Fruit fly (Drosophila melanogaster) whole organism, pupa: ENCODE data around the gene Tps1.

Experiments used
- CG10348 ChIP-seq: fragments of 200-800 bp; sonication (Bioruptor generic); IDR thresholded peaks from 2 replicates; pipeline ENCODE4 v1.3.6; 2022; ENCODE audit warnings: missing biosample characterization, missing genetic modification characterization
- CG12605 ChIP-seq: fragments of 200-800 bp; sonication (Bioruptor generic); IDR thresholded peaks from 2 replicates; pipeline ENCODE4 v1.3.6; 2022; ENCODE audit warnings: missing biosample characterization, missing genetic modification characterization
- CG13204 ChIP-seq: fragments of 200-800 bp; sonication (Bioruptor generic); optimal IDR thresholded peaks from 2 replicates; lab custom pipeline; 2018; ENCODE audit warnings: missing biosample characterization, mild to moderate bottlenecking, missing genetic modification characterization, moderate library complexity
- CG14655 ChIP-seq: fragments of 200-800 bp; sonication (Bioruptor generic); optimal IDR thresholded peaks from 3 replicates; lab custom pipeline; 2017; ENCODE audit warnings: mild to moderate bottlenecking, missing biosample characterization, missing genetic modification reagents, missing genetic modification characterization
- CG15710 ChIP-seq: fragments of 200-800 bp; sonication (Bioruptor generic); optimal IDR thresholded peaks from 2 replicates; lab custom pipeline; 2018; ENCODE audit warnings: missing biosample characterization, mild to moderate bottlenecking, missing genetic modification characterization, moderate library complexity
- CG17806 ChIP-seq: fragments of 200-800 bp; sonication (Bioruptor generic); optimal IDR thresholded peaks from 2 replicates; lab custom pipeline; 2018; ENCODE audit warnings: missing biosample characterization, mild to moderate bottlenecking, missing genetic modification characterization, moderate library complexity
- CG32121 ChIP-seq: fragments of 200-800 bp; sonication (Bioruptor generic); IDR thresholded peaks from 2 replicates; pipeline ENCODE4 v1.3.6; 2022; ENCODE audit warnings: missing biosample characterization, missing genetic modification characterization
- CG34367 ChIP-seq: fragments of 200-800 bp; sonication (Bioruptor generic); optimal IDR thresholded peaks from 2 replicates; lab custom pipeline; 2018; ENCODE audit warnings: missing biosample characterization, mild to moderate bottlenecking, missing genetic modification characterization
- CG4496 ChIP-seq: fragments of 200-800 bp; sonication (Bioruptor generic); IDR thresholded peaks from 3 replicates; pipeline ENCODE4 v1.3.6; 2022; ENCODE audit warnings: missing biosample characterization, missing genetic modification characterization
- CG8159 ChIP-seq: fragments of 200-800 bp; sonication (Bioruptor generic); optimal IDR thresholded peaks from 3 replicates; lab custom pipeline; 2018; ENCODE audit warnings: missing biosample characterization, mild to moderate bottlenecking, missing genetic modification characterization, moderate library complexity
- CG8301 ChIP-seq: fragments of 200-800 bp; sonication (Bioruptor generic); optimal IDR thresholded peaks from 2 replicates; lab custom pipeline; 2018; ENCODE audit warnings: missing biosample characterization, mild to moderate bottlenecking, missing genetic modification characterization
- CG9948 ChIP-seq: fragments of 200-800 bp; sonication (Bioruptor generic); optimal IDR thresholded peaks from 2 replicates; lab custom pipeline; 2018; ENCODE audit warnings: missing biosample characterization, mild to moderate bottlenecking, missing genetic modification characterization, moderate library complexity
- D1 ChIP-seq: fragments of 200-800 bp; sonication (Bioruptor generic); optimal IDR thresholded peaks from 2 replicates; lab custom pipeline; 2018; ENCODE audit warnings: missing biosample characterization, mild to moderate bottlenecking, missing genetic modification characterization, moderate library complexity
- EcR ChIP-seq: fragments of 200-800 bp; sonication (Bioruptor generic); optimal IDR thresholded peaks from 3 replicates; lab custom pipeline; 2019; ENCODE audit warnings: missing biosample characterization, missing genetic modification characterization, mild to moderate bottlenecking, moderate library complexity, missing genetic modification reagents
- Ets98B ChIP-seq: fragments of 200-800 bp; sonication (Bioruptor generic); IDR thresholded peaks from 2 replicates; pipeline ENCODE4 v1.3.6; 2022; ENCODE audit warnings: missing biosample characterization, missing genetic modification characterization
- Pif1A ChIP-seq: fragments of 200-800 bp; sonication (Bioruptor generic); optimal IDR thresholded peaks from 3 replicates; lab custom pipeline; 2016; ENCODE audit warnings: missing biosample characterization, missing genetic modification characterization
- Pif1B ChIP-seq: fragments of 200-800 bp; sonication (Bioruptor generic); optimal IDR thresholded peaks from 3 replicates; lab custom pipeline; 2016; ENCODE audit warnings: missing biosample characterization, missing genetic modification characterization
- Snoo ChIP-seq: fragments of 200-800 bp; sonication (Bioruptor generic); optimal IDR thresholded peaks from 3 replicates; lab custom pipeline; 2017; ENCODE audit warnings: missing biosample characterization, mild to moderate bottlenecking, missing genetic modification characterization, inconsistent platforms
- fd96Ca ChIP-seq: fragments of 200-800 bp; sonication (Bioruptor generic); IDR thresholded peaks from 3 replicates; pipeline ENCODE4 v1.3.6; 2022; ENCODE audit warnings: missing biosample characterization, missing genetic modification characterization
- gl ChIP-seq: fragments of 200-800 bp; sonication (Bioruptor generic); optimal IDR thresholded peaks from 2 replicates; lab custom pipeline; 2018; ENCODE audit warnings: missing biosample characterization, mild to moderate bottlenecking, missing genetic modification characterization
- rn ChIP-seq: fragments of 200-800 bp; sonication (Bioruptor generic); IDR thresholded peaks from 2 replicates; pipeline ENCODE4 v1.3.6; 2022; ENCODE audit warnings: missing biosample characterization, missing genetic modification characterization

Tps1 gene

DNA sequence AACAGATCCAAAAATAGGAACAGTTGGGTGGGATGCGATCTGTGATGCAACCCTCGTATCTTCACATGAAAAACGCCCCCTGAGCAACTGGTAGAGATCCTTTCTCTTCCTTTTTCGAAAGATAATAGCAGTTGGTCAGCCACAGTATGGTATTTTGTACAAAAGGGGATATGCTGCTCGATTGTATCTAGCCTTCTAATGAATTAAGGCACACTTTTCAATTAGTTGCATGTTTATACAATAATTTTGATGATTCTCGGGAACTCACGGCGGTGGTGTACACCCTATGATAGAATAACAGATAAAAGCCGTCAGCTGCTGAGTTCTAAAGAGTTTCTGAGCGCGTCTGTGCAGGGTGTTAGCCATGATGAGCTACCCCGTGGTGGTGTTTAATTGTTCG lies 38.5 kb upstream of the Tps1 start:
- TF ChIP-seq EcR (GFP tag; lab: Kevin White, UChicago) (no peak), CG13204 (no peak), fd96Ca (no peak), gl (tag; lab: Kevin White, UChicago) (no peak)

DNA sequence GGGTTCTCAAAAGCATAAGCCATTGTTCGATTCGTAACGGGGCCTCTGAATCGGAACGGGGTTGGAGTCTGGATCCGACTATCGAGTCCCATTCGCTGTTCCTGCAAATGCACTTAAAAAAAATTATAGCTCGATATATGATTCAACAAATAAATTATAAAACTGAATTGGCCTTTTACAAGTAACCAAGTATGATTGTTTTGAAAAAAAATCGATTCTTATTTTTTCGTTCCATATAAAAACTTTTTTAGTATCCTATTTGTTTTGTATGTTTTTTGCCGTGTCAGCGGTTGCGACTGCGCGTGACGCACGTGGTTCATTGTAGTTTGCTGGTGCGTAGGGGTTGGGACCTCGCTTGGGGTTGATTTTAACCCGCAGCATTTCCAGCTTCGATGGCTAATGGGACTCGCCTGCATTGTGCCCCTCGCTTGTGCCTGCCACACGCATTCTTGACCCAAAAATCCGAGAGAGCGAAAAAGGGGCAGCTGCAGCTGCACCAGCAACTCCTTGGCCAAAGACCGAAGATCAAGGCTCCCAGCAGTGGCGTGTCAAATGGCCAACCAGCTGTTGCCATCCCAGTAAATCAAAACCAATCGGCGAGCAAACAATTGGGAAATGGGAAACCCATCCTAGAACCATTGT lies 37.3 kb upstream of the Tps1 start:
- no peak for TF ChIP-seq fd96Ca
- no peak for TF ChIP-seq Pif1A (GFP tag; lab: Kevin White, UChicago)
- peak; percentile 63 for TF ChIP-seq CG8159 (tag; lab: Kevin White, UChicago)
- TF ChIP-seq rn (GFP tag; lab: Robert Waterston, UW) = no peak
- TF ChIP-seq CG15710 (tag; lab: Kevin White, UChicago) = peak; percentile 51
- TF ChIP-seq CG8301 = peak; percentile 14
- TF ChIP-seq CG9948 (tag; lab: Kevin White, UChicago) = peak; percentile 29
- peak; percentile 12 for TF ChIP-seq CG14655
- TF ChIP-seq Snoo (tag; lab: Kevin White, UChicago) = no peak
- no peak for TF ChIP-seq Pif1B (GFP tag; lab: Kevin White, UChicago)
- peak; percentile 46 for TF ChIP-seq CG17806 (tag; lab: Kevin White, UChicago)
- TF ChIP-seq CG4496 (GFP tag; lab: Robert Waterston, UW) = no peak
- TF ChIP-seq CG34367 (tag; lab: Kevin White, UChicago) = peak; percentile 19
- TF ChIP-seq, all 21 proteins: peak for 7

DNA sequence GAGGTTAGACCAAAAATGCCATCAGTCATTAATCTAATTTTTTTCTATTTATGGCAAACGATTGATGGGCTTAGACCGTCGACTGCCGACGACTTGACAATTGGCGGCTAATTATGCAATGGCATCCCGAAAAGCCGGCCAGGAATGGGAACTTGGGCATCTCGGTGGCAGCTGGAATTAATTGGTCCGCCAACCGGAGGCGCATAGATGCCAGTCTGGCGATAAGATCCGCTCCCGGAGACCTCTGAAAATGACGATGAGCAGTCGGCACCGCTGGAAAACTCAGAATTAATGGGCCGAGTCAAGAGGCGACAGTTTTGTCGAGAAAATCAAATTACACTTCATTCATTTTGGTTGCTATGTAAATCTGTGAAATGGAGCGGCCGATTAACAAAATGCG lies 35.5 kb upstream of the Tps1 start, which contains the start of gene CG15429:
Gene CG15429, plus strand, starts transcription at position 301 of the 400 bp plus-strand sequence.
- no peak for TF ChIP-seq Snoo (tag; lab: Kevin White, UChicago)
- no peak for TF ChIP-seq CG9948 (tag; lab: Kevin White, UChicago)
- TF ChIP-seq CG12605 (GFP tag; lab: Robert Waterston, UW) = no peak
- TF ChIP-seq CG15710 (tag; lab: Kevin White, UChicago) = no peak
- no peak for TF ChIP-seq rn (GFP tag; lab: Robert Waterston, UW)
- TF ChIP-seq CG17806 (tag; lab: Kevin White, UChicago) = no peak
- TF ChIP-seq CG8159 (tag; lab: Kevin White, UChicago) = no peak
- TF ChIP-seq Pif1B (GFP tag; lab: Kevin White, UChicago) = no peak
- TF ChIP-seq fd96Ca = no peak
- no peak for TF ChIP-seq D1 (tag; lab: Kevin White, UChicago)
- no peak for TF ChIP-seq EcR (GFP tag; lab: Kevin White, UChicago)

DNA sequence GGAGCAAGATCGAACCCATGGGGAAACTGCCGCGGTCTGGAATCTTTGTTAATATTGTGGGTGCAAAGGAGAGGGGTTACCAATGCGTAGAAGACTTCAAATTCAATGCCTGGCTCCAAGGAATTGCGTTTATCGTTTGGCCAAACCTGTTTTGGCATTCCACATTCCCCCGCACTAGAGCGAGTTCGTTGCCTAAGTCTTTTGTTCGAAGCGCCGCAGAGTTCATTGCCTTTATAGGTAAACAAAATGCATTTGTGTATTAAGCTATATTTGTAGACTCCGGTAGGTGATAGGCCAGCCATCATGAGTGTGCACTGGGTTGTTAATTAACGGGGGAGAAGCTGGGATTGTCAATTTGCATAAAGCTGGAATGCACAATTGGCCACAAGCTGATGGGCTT lies 33.1 kb upstream of the Tps1 start:
- TF ChIP-seq EcR (GFP tag; lab: Kevin White, UChicago) = peak; percentile 93
- TF ChIP-seq CG13204 = no peak
- TF ChIP-seq, all 21 proteins: peak for 1

DNA sequence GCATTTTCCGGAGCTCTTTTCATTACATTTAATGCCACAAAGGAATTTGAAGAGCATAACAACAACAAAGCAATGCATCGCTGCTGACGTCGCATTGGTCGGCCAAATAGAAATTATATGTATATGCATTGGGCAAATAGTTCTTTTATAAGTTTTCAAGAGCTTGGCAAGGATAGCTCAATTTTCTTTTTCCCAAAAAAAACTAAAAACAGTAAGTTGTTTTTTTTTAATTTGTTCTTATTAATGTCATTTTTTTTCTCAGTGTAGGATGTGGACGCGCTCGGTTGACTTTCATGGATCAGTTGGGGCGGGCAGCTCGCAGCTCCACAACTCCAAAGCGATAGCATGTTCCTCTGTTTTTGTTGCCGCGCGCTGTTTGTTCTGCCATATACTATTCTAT lies 29.0 kb upstream of the Tps1 start:
- TF ChIP-seq EcR (GFP tag; lab: Kevin White, UChicago) = no peak
- TF ChIP-seq CG32121 (GFP tag; lab: Robert Waterston, UW) = no peak; the same call in 1 of the 2 replicates
- TF ChIP-seq CG9948 (tag; lab: Kevin White, UChicago) = peak; percentile 5
- peak; percentile 68 for TF ChIP-seq Pif1A (GFP tag; lab: Kevin White, UChicago)
- no peak for TF ChIP-seq gl (tag; lab: Kevin White, UChicago)
- TF ChIP-seq Ets98B (GFP tag; lab: Robert Waterston, UW) = peak; percentile 26; the same call in 1 of the 2 replicates
- TF ChIP-seq CG34367 (tag; lab: Kevin White, UChicago) = no peak
- TF ChIP-seq CG14655 = peak; percentile 64
- peak; percentile 1 for TF ChIP-seq CG8159 (tag; lab: Kevin White, UChicago)
- TF ChIP-seq CG15710 (tag; lab: Kevin White, UChicago) = no peak
- TF ChIP-seq CG4496 (GFP tag; lab: Robert Waterston, UW) = peak; percentile 58; the same call in 2 of the 3 replicates
- peak; percentile 27 for TF ChIP-seq CG17806 (tag; lab: Kevin White, UChicago)
- TF ChIP-seq Pif1B (GFP tag; lab: Kevin White, UChicago) = no peak
- TF ChIP-seq fd96Ca = peak; percentile 66
- no peak for TF ChIP-seq CG13204
- no peak for TF ChIP-seq D1 (tag; lab: Kevin White, UChicago)
- TF ChIP-seq CG8301 = peak; percentile 50
- TF ChIP-seq CG12605 (GFP tag; lab: Robert Waterston, UW) = peak; percentile 52
- no peak for TF ChIP-seq CG10348 (GFP tag; lab: Robert Waterston, UW)
- no peak for TF ChIP-seq Snoo (tag; lab: Kevin White, UChicago)
- 0 out of 2 replicates have a peak, but pooled peaks have one; percentile 3 for TF ChIP-seq rn (GFP tag; lab: Robert Waterston, UW)

DNA sequence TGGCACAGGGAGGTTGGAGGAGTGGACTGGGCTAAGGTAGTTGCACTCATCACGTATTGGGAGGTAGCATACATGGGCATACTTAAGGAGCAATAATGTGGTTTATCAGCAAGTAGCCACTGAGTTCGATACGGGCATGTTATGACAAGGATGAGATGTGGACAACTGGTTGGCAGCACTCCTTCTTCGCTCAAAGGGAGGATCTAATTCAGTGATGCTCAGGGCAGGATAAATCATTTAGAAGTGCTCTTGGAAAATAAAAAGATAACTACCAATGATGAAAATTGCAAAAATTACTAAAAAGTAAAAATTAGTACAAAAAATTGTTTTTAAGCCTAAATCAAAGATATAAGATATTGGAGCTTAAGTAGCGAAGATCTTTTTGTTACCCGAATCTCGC lies 27.2 kb upstream of the Tps1 start:
- TF ChIP-seq EcR (GFP tag; lab: Kevin White, UChicago) = no peak
- no peak for TF ChIP-seq Pif1B (GFP tag; lab: Kevin White, UChicago)
- peak; percentile 18 for TF ChIP-seq CG17806 (tag; lab: Kevin White, UChicago)
- peak; percentile 41 for TF ChIP-seq CG15710 (tag; lab: Kevin White, UChicago)
- TF ChIP-seq Ets98B (GFP tag; lab: Robert Waterston, UW) = no peak
- 0 out of 2 replicates have a peak, but pooled peaks have one; percentile 6 for TF ChIP-seq rn (GFP tag; lab: Robert Waterston, UW)
- peak; percentile 47 for TF ChIP-seq CG8159 (tag; lab: Kevin White, UChicago)
- TF ChIP-seq CG10348 (GFP tag; lab: Robert Waterston, UW) = 0 out of 2 replicates have a peak, but pooled peaks have one; percentile 18
- TF ChIP-seq Pif1A (GFP tag; lab: Kevin White, UChicago) = no peak
- peak; percentile 24 for TF ChIP-seq CG9948 (tag; lab: Kevin White, UChicago)
